Worm (Caenorhabditis elegans) whole organism, late embryonic: ENCODE measurements around the gene lron-4.

Experiments
- C08G9.2 ChIP-seq: sonication (generic microtip); optimal IDR thresholded peaks from 2 replicates; lab custom pipeline; 2016; ENCODE audit warnings: mild to moderate bottlenecking, missing genetic modification characterization, moderate library complexity, missing compliant biosample characterization
- C38D4.7 ChIP-seq: fragments of 200-800 bp; sonication (Bioruptor generic); optimal IDR thresholded peaks from 2 replicates; lab custom pipeline; 2018; ENCODE audit warnings: mild to moderate bottlenecking, missing genetic modification characterization, moderate library complexity, missing compliant biosample characterization
- T23F11.4 ChIP-seq: fragments of 200-800 bp; sonication (Bioruptor generic); optimal IDR thresholded peaks from 2 replicates; lab custom pipeline; 2018; ENCODE audit warnings: mild to moderate bottlenecking, missing genetic modification characterization, missing compliant biosample characterization
- Y22D7AL.16 ChIP-seq: sonication (generic microtip); optimal IDR thresholded peaks from 2 replicates; lab custom pipeline; 2016; ENCODE audit warnings: missing genetic modification characterization, missing compliant biosample characterization
- ahr-1 ChIP-seq: sonication (generic microtip); optimal IDR thresholded peaks from 2 replicates; lab custom pipeline; 2016; ENCODE audit warnings: missing genetic modification characterization, missing compliant biosample characterization
- ama-1 ChIP-seq: fragments of 150-350 bp; optimal IDR thresholded peaks from 2 replicates; lab custom pipeline; 2014
- ceh-14 ChIP-seq: sonication (generic microtip); optimal IDR thresholded peaks from 2 replicates; lab custom pipeline; 2016; ENCODE audit warnings: missing genotype, missing genetic modification characterization, missing compliant biosample characterization
- ceh-18 ChIP-seq: sonication (generic microtip); optimal IDR thresholded peaks from 2 replicates; lab custom pipeline; 2016; ENCODE audit warnings: missing genetic modification characterization, missing compliant biosample characterization
- ceh-19 ChIP-seq: fragments of 200-800 bp; sonication (Bioruptor generic); optimal IDR thresholded peaks from 2 replicates; lab custom pipeline; 2018; ENCODE audit warnings: mild to moderate bottlenecking, missing genetic modification characterization, missing compliant biosample characterization
- ceh-22 ChIP-seq: sonication (generic microtip); optimal IDR thresholded peaks from 2 replicates; lab custom pipeline; 2017; ENCODE audit warnings: missing biosample characterization, missing genetic modification characterization
- ceh-30 ChIP-seq: fragments of 150-350 bp; optimal IDR thresholded peaks from 2 replicates; lab custom pipeline; 2014; ENCODE audit warnings: missing biosample characterization, missing genetic modification characterization
- ceh-31 ChIP-seq: sonication (generic microtip); optimal IDR thresholded peaks from 2 replicates; lab custom pipeline; 2016; ENCODE audit warnings: missing genetic modification characterization, missing compliant biosample characterization
- ceh-34 ChIP-seq: sonication (generic microtip); optimal IDR thresholded peaks from 2 replicates; lab custom pipeline; 2016; ENCODE audit warnings: mild to moderate bottlenecking, missing genetic modification characterization, missing compliant biosample characterization
- ceh-45 ChIP-seq: fragments of 200-800 bp; sonication (Bioruptor generic); IDR thresholded peaks from 2 replicates; pipeline ENCODE4 v1.3.6; 2022; ENCODE audit warnings: missing genetic modification reagents, missing genetic modification characterization, missing compliant biosample characterization
- ceh-48 ChIP-seq: sonication (generic microtip); optimal IDR thresholded peaks from 2 replicates; lab custom pipeline; 2016; ENCODE audit warnings: missing genetic modification characterization, inconsistent platforms, missing compliant biosample characterization
- ceh-9 ChIP-seq: sonication (generic microtip); optimal IDR thresholded peaks from 2 replicates; lab custom pipeline; 2016; ENCODE audit warnings: mild to moderate bottlenecking, missing genetic modification characterization, inconsistent platforms, missing compliant biosample characterization
- dmd-4 ChIP-seq: sonication (generic microtip); optimal IDR thresholded peaks from 2 replicates; lab custom pipeline; 2016; ENCODE audit warnings: borderline replicate concordance, missing genetic modification characterization, missing compliant biosample characterization
- dve-1 ChIP-seq: sonication (generic microtip); optimal IDR thresholded peaks from 2 replicates; lab custom pipeline; 2017; ENCODE audit warnings: antibody characterized with exemption, mild to moderate bottlenecking, missing genetic modification characterization, missing compliant biosample characterization
- elt-2 ChIP-seq: sonication (generic microtip); optimal IDR thresholded peaks from 2 replicates; lab custom pipeline; 2016; ENCODE audit warnings: missing genetic modification reagents, missing genetic modification characterization, missing compliant biosample characterization
- elt-4 ChIP-seq: sonication (generic microtip); optimal IDR thresholded peaks from 2 replicates; lab custom pipeline; 2016; ENCODE audit warnings: missing genetic modification characterization, missing compliant biosample characterization
- eyg-1 ChIP-seq: sonication (generic microtip); optimal IDR thresholded peaks from 2 replicates; lab custom pipeline; 2016; ENCODE audit warnings: missing genotype, missing genetic modification characterization, missing compliant biosample characterization
- fax-1 ChIP-seq: sonication (generic microtip); optimal IDR thresholded peaks from 2 replicates; lab custom pipeline; 2016; ENCODE audit warnings: missing genotype, missing genetic modification characterization, missing compliant biosample characterization
- fkh-10 ChIP-seq: fragments of 150-350 bp; optimal IDR thresholded peaks from 2 replicates; lab custom pipeline; 2014; ENCODE audit warnings: missing biosample characterization, missing genetic modification reagents, missing genetic modification characterization
- gmeb-2 ChIP-seq: sonication (generic microtip); optimal IDR thresholded peaks from 2 replicates; lab custom pipeline; 2016; ENCODE audit warnings: missing genetic modification characterization, inconsistent platforms, missing compliant biosample characterization
- hlh-15 ChIP-seq: sonication (generic microtip); optimal IDR thresholded peaks from 2 replicates; lab custom pipeline; 2016; ENCODE audit warnings: missing genetic modification characterization, missing compliant biosample characterization
- hlh-30 ChIP-seq: sonication (generic microtip); optimal IDR thresholded peaks from 2 replicates; lab custom pipeline; 2017; ENCODE audit warnings: antibody characterized with exemption, missing genetic modification characterization, missing compliant biosample characterization; ENCODE audit not compliant: insufficient read depth
- hlh-6 ChIP-seq: sonication (generic microtip); optimal IDR thresholded peaks from 2 replicates; lab custom pipeline; 2016; ENCODE audit warnings: missing genotype, missing genetic modification characterization, missing compliant biosample characterization
- hlh-8 ChIP-seq: sonication (generic microtip); optimal IDR thresholded peaks from 2 replicates; lab custom pipeline; 2016; ENCODE audit warnings: missing genotype, missing genetic modification characterization, missing compliant biosample characterization
- lim-6 ChIP-seq: sonication (generic microtip); optimal IDR thresholded peaks from 2 replicates; lab custom pipeline; 2016; ENCODE audit warnings: missing genetic modification characterization, missing compliant biosample characterization
- mec-3 ChIP-seq: sonication (generic microtip); optimal IDR thresholded peaks from 2 replicates; lab custom pipeline; 2016; ENCODE audit warnings: borderline replicate concordance, missing genetic modification characterization, missing compliant biosample characterization
- nfya-1 ChIP-seq: sonication (generic microtip); optimal IDR thresholded peaks from 2 replicates; lab custom pipeline; 2017; ENCODE audit warnings: missing genetic modification characterization, mild to moderate bottlenecking, missing compliant biosample characterization, antibody characterized with exemption, moderate library complexity
- nhr-232 ChIP-seq: sonication (generic microtip); optimal IDR thresholded peaks from 2 replicates; lab custom pipeline; 2016; ENCODE audit warnings: missing genetic modification characterization, missing compliant biosample characterization
- npax-4 ChIP-seq: sonication (generic microtip); optimal IDR thresholded peaks from 2 replicates; lab custom pipeline; 2016; ENCODE audit warnings: missing genetic modification characterization, missing compliant biosample characterization
- pat-9 ChIP-seq: fragments of 200-800 bp; sonication (Bioruptor generic); optimal IDR thresholded peaks from 2 replicates; lab custom pipeline; 2018; ENCODE audit warnings: mild to moderate bottlenecking, missing genetic modification characterization, moderate library complexity, missing compliant biosample characterization
- pax-1 ChIP-seq: fragments of 150-350 bp; optimal IDR thresholded peaks from 2 replicates; lab custom pipeline; 2014; ENCODE audit warnings: missing biosample characterization, missing genetic modification characterization
- pha-4 ChIP-seq: fragments of 150-350 bp; optimal IDR thresholded peaks from 2 replicates; lab custom pipeline; 2018; ENCODE audit warnings: missing biosample characterization, missing genetic modification reagents, missing genetic modification characterization
- ref-2 ChIP-seq: sonication (generic microtip); optimal IDR thresholded peaks from 2 replicates; lab custom pipeline; 2016; ENCODE audit warnings: missing genetic modification characterization, missing compliant biosample characterization
- sdc-2 ChIP-seq: sonication (generic microtip); optimal IDR thresholded peaks from 2 replicates; lab custom pipeline; 2016; ENCODE audit warnings: missing genotype, missing genetic modification characterization, missing compliant biosample characterization
- sox-2 ChIP-seq: fragments of 200-800 bp; sonication (Bioruptor generic); IDR thresholded peaks from 2 replicates; pipeline ENCODE4 v1.3.6; 2022; ENCODE audit warnings: missing genetic modification reagents, missing genetic modification characterization, missing compliant biosample characterization
- sox-4 ChIP-seq: sonication (generic microtip); optimal IDR thresholded peaks from 2 replicates; lab custom pipeline; 2017; ENCODE audit warnings: mild to moderate bottlenecking, missing genetic modification characterization, inconsistent platforms, missing compliant biosample characterization
- tbx-2 ChIP-seq: sonication (generic microtip); optimal IDR thresholded peaks from 2 replicates; lab custom pipeline; 2016; ENCODE audit warnings: missing genetic modification characterization, missing compliant biosample characterization
- tbx-7 ChIP-seq: sonication (generic microtip); optimal IDR thresholded peaks from 2 replicates; lab custom pipeline; 2016; ENCODE audit warnings: missing genotype, missing genetic modification characterization, missing compliant biosample characterization
- unc-42 ChIP-seq: sonication (generic microtip); optimal IDR thresholded peaks from 2 replicates; lab custom pipeline; 2016; ENCODE audit warnings: missing genotype, missing genetic modification characterization, missing compliant biosample characterization
- ztf-16 ChIP-seq: sonication (generic microtip); optimal IDR thresholded peaks from 2 replicates; lab custom pipeline; 2017; ENCODE audit warnings: missing genetic modification characterization, missing compliant biosample characterization

lron-4 gene

DNA sequence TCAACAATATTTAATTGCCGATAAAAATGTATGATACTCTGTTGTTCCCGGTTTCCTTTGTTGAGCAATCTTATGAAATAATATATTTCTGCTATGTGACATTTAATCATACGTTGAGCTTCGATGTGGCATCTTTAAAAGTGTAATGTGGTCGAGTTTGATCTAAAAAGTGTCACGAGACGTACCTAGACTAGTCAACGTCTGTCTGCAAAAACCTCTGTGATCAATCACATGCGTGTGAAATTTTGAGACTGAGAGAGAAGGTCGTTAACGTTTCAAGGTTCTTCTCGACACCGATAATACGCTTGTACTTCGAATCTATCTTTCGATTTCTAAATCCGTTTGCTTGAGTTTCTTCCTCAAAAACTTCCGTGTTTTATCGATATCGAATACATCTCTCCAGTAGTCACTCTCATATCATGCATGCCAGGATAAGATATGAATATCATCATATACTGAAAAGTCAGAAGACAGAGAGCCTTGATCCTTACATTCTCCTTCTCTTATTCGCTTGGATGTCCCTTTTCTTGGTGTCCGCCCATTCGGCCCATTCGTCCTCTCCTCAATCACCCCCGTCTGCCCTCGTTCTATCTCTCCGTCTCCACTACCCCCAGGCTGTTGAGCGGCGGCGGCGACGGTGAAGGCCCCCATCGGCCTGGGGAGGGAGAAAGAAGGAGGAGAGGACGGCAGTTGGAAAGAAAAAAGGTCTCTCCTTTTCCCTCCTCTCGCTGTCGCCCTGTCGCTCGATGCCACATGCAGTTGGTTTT is 16.5 kb upstream of the lron-4 start (continued):
- TF ChIP-seq mec-3 (tag; lab: Kevin White, UChicago) (peak; percentile 43), ceh-45 (peak; percentile 49; the same call in 1 of the 2 replicates), sdc-2 (tag; lab: Kevin White, UChicago) (peak; percentile 72), tbx-7 (tag; lab: Kevin White, UChicago) (no peak), ceh-19 (GFP tag; lab: Kevin White, UChicago) (no peak), dmd-4 (no peak), ceh-14 (tag; lab: Kevin White, UChicago) (peak; percentile 30), npax-4 (tag; lab: Kevin White, UChicago) (no peak), ceh-30 (no peak), unc-42 (peak; percentile 1), pat-9 (no peak), T23F11.4 (GFP tag; lab: Kevin White, UChicago) (peak; percentile 57), C08G9.2 (peak; percentile 31), hlh-8 (tag; lab: Kevin White, UChicago) (peak; percentile 12), ceh-48 (peak; percentile 16), C38D4.7 (GFP tag; lab: Kevin White, UChicago) (peak; percentile 28), pha-4 (tag; lab: Kevin White, UChicago) (no peak), ref-2 (tag; lab: Kevin White, UChicago) (peak; percentile 45), ahr-1 (no peak), ceh-31 (tag; lab: Kevin White, UChicago) (peak; percentile 66), hlh-6 (tag; lab: Kevin White, UChicago) (peak; percentile 72), fax-1 (tag; lab: Kevin White, UChicago) (no peak), nhr-232 (tag; lab: Kevin White, UChicago) (peak; percentile 39), nfya-1 (tag; lab: Kevin White, UChicago) (peak; percentile 67)

- TF ChIP-seq sox-4 (no peak), ref-2 (tag; lab: Kevin White, UChicago) (no peak), ceh-48 (no peak), ceh-45 (no peak), sdc-2 (tag; lab: Kevin White, UChicago) (no peak), gmeb-2 (no peak), hlh-15 (tag; lab: Kevin White, UChicago) (no peak)
Observed at ce11 chrII:8127794-8128193, 15.8 kb upstream of the lron-4 start.

ce11 chrII:8127290-8127689 is 15.3 kb upstream of the lron-4 start:
- no peak for TF ChIP-seq pax-1 (tag; lab: Kevin White, UChicago)
- TF ChIP-seq unc-42, result no peak
- peak; percentile 64 for TF ChIP-seq ceh-22 (tag; lab: Kevin White, UChicago)
- TF ChIP-seq elt-2, result peak; percentile 96
- TF ChIP-seq tbx-2, result peak; percentile 8
- no peak for TF ChIP-seq dve-1

DNA sequence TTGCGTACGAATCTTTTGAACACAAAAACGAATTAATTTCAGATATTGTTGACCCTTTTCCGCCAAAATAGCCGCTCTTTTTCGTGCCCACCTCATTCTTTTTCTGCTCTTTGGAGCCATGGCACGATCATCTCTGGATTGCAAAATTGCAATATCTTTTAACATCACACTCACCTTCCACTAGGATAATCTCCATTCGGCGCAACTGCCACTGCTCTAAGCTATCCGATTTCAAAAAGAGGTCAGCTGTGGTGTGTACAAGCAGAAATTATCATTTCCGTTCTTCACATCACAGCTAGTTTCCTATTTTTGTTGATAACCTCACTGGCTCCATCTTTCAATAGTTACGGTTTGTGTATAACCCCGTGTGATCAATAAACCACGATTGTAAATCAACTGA is 14.7 kb upstream of the lron-4 start:
- TF ChIP-seq ceh-19 (GFP tag; lab: Kevin White, UChicago) (no peak), eyg-1 (tag; lab: Kevin White, UChicago) (no peak), ceh-34 (tag; lab: Kevin White, UChicago) (peak; percentile 41)

ce11 chrII:8126132-8126531 is 14.2 kb upstream of the lron-4 start:
- TF ChIP-seq ceh-48 (peak; percentile 63), C08G9.2 (no peak), gmeb-2 (no peak), lim-6 (no peak), ceh-31 (tag; lab: Kevin White, UChicago) (peak; percentile 57), nfya-1 (tag; lab: Kevin White, UChicago) (no peak), hlh-30 (tag; lab: Kevin White, UChicago) (no peak), npax-4 (tag; lab: Kevin White, UChicago) (no peak), hlh-15 (tag; lab: Kevin White, UChicago) (no peak), Y22D7AL.16 (tag; lab: Kevin White, UChicago) (no peak), mec-3 (tag; lab: Kevin White, UChicago) (no peak), ceh-18 (tag; lab: Kevin White, UChicago) (no peak), elt-4 (tag; lab: Kevin White, UChicago) (no peak), ref-2 (tag; lab: Kevin White, UChicago) (peak; percentile 16), dmd-4 (no peak), pha-4 (tag; lab: Kevin White, UChicago) (no peak), ztf-16 (no peak), ceh-9 (tag; lab: Kevin White, UChicago) (no peak), fkh-10 (no peak), ama-1 (lab: Kevin White, UChicago) (no peak), ceh-14 (tag; lab: Kevin White, UChicago) (peak; percentile 26), sox-2 (GFP tag; lab: Robert Waterston, UW) (no peak)
